Fruit fly (Drosophila melanogaster): ENCODE data around the gene CG17167.

CG17167 gene

dm6 chrX:23071237-23071688, 3.2 kb downstream of the CG17167 start (continued):
- TF ChIP-seq CG11093 (GFP tag; IDR thresholded peaks at IDR 0.05) = no peak
- TF ChIP-seq CG6765 (GFP tag; optimal IDR thresholded peaks at IDR 0.05) = no peak
- no peak for TF ChIP-seq CG2120 (GFP tag; optimal IDR thresholded peaks at IDR 0.05)
- TF ChIP-seq CG3838 (GFP tag; optimal IDR thresholded peaks at IDR 0.05) = no peak
- no peak for TF ChIP-seq kah (GFP tag; optimal IDR thresholded peaks at IDR 0.05)
- no peak for TF ChIP-seq BEAF-32 (GFP tag; optimal IDR thresholded peaks at IDR 0.05)
- TF ChIP-seq grau (tag; optimal IDR thresholded peaks at IDR 0.05) = peak; percentile 18
- no peak for TF ChIP-seq btn (GFP tag; optimal IDR thresholded peaks at IDR 0.05)
- TF ChIP-seq CG17328 (GFP tag; IDR thresholded peaks at IDR 0.05) = no peak
- TF ChIP-seq CG31388 (GFP tag; optimal IDR thresholded peaks at IDR 0.05) = no peak
- no peak for TF ChIP-seq CG16815 (GFP tag; optimal IDR thresholded peaks at IDR 0.05)
- TF ChIP-seq CG6813 (GFP tag; optimal IDR thresholded peaks at IDR 0.05) = no peak
- no peak for TF ChIP-seq CG16779 (GFP tag; IDR thresholded peaks at IDR 0.05)
- TF ChIP-seq NK7.1 (GFP tag; optimal IDR thresholded peaks at IDR 0.05) = no peak
- TF ChIP-seq Aef1 (GFP tag; IDR thresholded peaks at IDR 0.05) = no peak
- TF ChIP-seq CG5180 (GFP tag; optimal IDR thresholded peaks at IDR 0.05) = peak; percentile 12
- TF ChIP-seq CG18599 (GFP tag; optimal IDR thresholded peaks at IDR 0.05) = no peak
- no peak for TF ChIP-seq CG4820 (GFP tag; optimal IDR thresholded peaks at IDR 0.05)
- no peak for TF ChIP-seq lab (GFP tag; optimal IDR thresholded peaks at IDR 0.05)
- TF ChIP-seq Kr (GFP tag; optimal IDR thresholded peaks at IDR 0.05) = no peak
- TF ChIP-seq gcm2 (GFP tag; optimal IDR thresholded peaks at IDR 0.05) = no peak
- no peak for TF ChIP-seq Hmr (GFP tag; optimal IDR thresholded peaks at IDR 0.05)
- no peak for TF ChIP-seq dmrt11E (tag; optimal IDR thresholded peaks at IDR 0.05)
- no peak for TF ChIP-seq CG6175 (GFP tag; IDR thresholded peaks at IDR 0.05)
- TF ChIP-seq CG13424 (tag; optimal IDR thresholded peaks at IDR 0.05) = peak; percentile 16
- no peak for TF ChIP-seq gsb-n (tag; optimal IDR thresholded peaks at IDR 0.05)
- no peak for TF ChIP-seq CkIIα-i1 (GFP tag; IDR thresholded peaks at IDR 0.05)
- TF ChIP-seq H2.0 (GFP tag; IDR thresholded peaks at IDR 0.05) = no peak
- TF ChIP-seq sens (GFP tag) = peak; percentile 66
- no peak for TF ChIP-seq Atf-2 (GFP tag; optimal IDR thresholded peaks at IDR 0.05)
- no peak for TF ChIP-seq CG11723 (GFP tag; optimal IDR thresholded peaks at IDR 0.05)
- TF ChIP-seq CG4360 (GFP tag; IDR thresholded peaks at IDR 0.05) = no peak
- TF ChIP-seq NC2α (GFP tag; optimal IDR thresholded peaks at IDR 0.05) = no peak
- TF ChIP-seq Fer3 (tag; optimal IDR thresholded peaks at IDR 0.05) = no peak
- no peak for TF ChIP-seq D (optimal IDR thresholded peaks at IDR 0.05)
- TF ChIP-seq D (GFP tag; optimal IDR thresholded peaks at IDR 0.05) = peak; percentile 2
- peak; percentile 33 for TF ChIP-seq CG7839 (tag; optimal IDR thresholded peaks at IDR 0.05)
- no peak for TF ChIP-seq CG5245 (GFP tag; optimal IDR thresholded peaks at IDR 0.05)
- TF ChIP-seq eyg (GFP tag; optimal IDR thresholded peaks at IDR 0.05) = no peak
- TF ChIP-seq tap (tag; optimal IDR thresholded peaks at IDR 0.05) = no peak
- TF ChIP-seq Adf1 (GFP tag; IDR thresholded peaks at IDR 0.05) = no peak
- TF ChIP-seq CG2678 (tag; optimal IDR thresholded peaks at IDR 0.05) = peak; percentile 26
- TF ChIP-seq CG9876 (GFP tag; optimal IDR thresholded peaks at IDR 0.05) = no peak
- TF ChIP-seq CG6854 (GFP tag; optimal IDR thresholded peaks at IDR 0.05) = no peak
- no peak for TF ChIP-seq trh (GFP tag; optimal IDR thresholded peaks at IDR 0.05)
- no peak for TF ChIP-seq C15 (GFP tag; IDR thresholded peaks at IDR 0.05)
- no peak for TF ChIP-seq CG31224 (GFP tag; IDR thresholded peaks at IDR 0.05)
- no peak for TF ChIP-seq CrebB (tag; optimal IDR thresholded peaks at IDR 0.05)
- TF ChIP-seq Ssrp (tag; optimal IDR thresholded peaks at IDR 0.05) = peak; percentile 36
- TF ChIP-seq CG18476 (GFP tag; optimal IDR thresholded peaks at IDR 0.05) = no peak
- no peak for TF ChIP-seq CG8765 (GFP tag; IDR thresholded peaks at IDR 0.05)
- TF ChIP-seq gcm (GFP tag; optimal IDR thresholded peaks at IDR 0.05) = no peak

Measured in whole organism, embryonic.